Worm (Caenorhabditis elegans) whole organism, L3 larva: ENCODE data around the gene F41E6.5.

ENCODE experiments used
- ZK546.5 ChIP-seq: sonication (generic microtip); optimal IDR thresholded peaks from 2 replicates; lab custom pipeline; 2017; ENCODE audit warnings: missing biosample characterization, missing genetic modification characterization
- aly-2 ChIP-seq: fragments of 150-350 bp; optimal IDR thresholded peaks from 2 replicates; lab custom pipeline; 2014; ENCODE audit warnings: missing biosample characterization, missing genetic modification characterization
- ama-1 ChIP-seq: fragments of 150-350 bp; optimal IDR thresholded peaks from 2 replicates; lab custom pipeline; 2018
- ceh-16 ChIP-seq: sonication (generic microtip); optimal IDR thresholded peaks from 2 replicates; lab custom pipeline; 2017; ENCODE audit warnings: missing biosample characterization, missing genetic modification characterization
- ceh-28 ChIP-seq: fragments of 150-350 bp; optimal IDR thresholded peaks from 2 replicates; lab custom pipeline; 2014; ENCODE audit warnings: missing biosample characterization, missing genetic modification reagents, missing genetic modification characterization
- ceh-82 ChIP-seq: fragments of 150-350 bp; optimal IDR thresholded peaks from 2 replicates; lab custom pipeline; 2014; ENCODE audit warnings: missing biosample characterization, missing genetic modification characterization
- ceh-9 ChIP-seq: sonication (generic microtip); optimal IDR thresholded peaks from 2 replicates; lab custom pipeline; 2018; ENCODE audit warnings: missing biosample characterization, missing genetic modification characterization
- daf-12 ChIP-seq: fragments of 150-350 bp; optimal IDR thresholded peaks from 2 replicates; lab custom pipeline; 2014; ENCODE audit warnings: missing biosample characterization, missing genetic modification reagents, missing genetic modification characterization
- egl-27 ChIP-seq: sonication (generic microtip); optimal IDR thresholded peaks from 4 replicates; lab custom pipeline; 2017; ENCODE audit warnings: missing biosample characterization, missing genetic modification reagents, missing genetic modification characterization
- egl-5 ChIP-seq: fragments of 150-350 bp; optimal IDR thresholded peaks from 2 replicates; lab custom pipeline; 2017; ENCODE audit warnings: missing biosample characterization, missing genetic modification reagents, missing genetic modification characterization, inconsistent platforms
- elt-1 ChIP-seq: fragments of 150-350 bp; optimal IDR thresholded peaks from 2 replicates; lab custom pipeline; 2014; ENCODE audit warnings: missing biosample characterization, missing genetic modification characterization
- elt-2 ChIP-seq: sonication (generic microtip); optimal IDR thresholded peaks from 2 replicates; lab custom pipeline; 2016; ENCODE audit warnings: missing genetic modification reagents, mild to moderate bottlenecking, missing genetic modification characterization, missing compliant biosample characterization
- elt-3 ChIP-seq, 3 experiments: fragments of 150-350 bp in 1 of 3; sonication (generic microtip) in 2 of 3; optimal IDR thresholded peaks; 2 replicates in 2 of 3; 4 replicates in 1 of 3; lab custom pipeline; 2014 to 2017; ENCODE audit warnings: missing biosample characterization in 3 of 3, missing genetic modification characterization in 3 of 3
- eor-1 ChIP-seq, 2 experiments: fragments of 150-350 bp; optimal IDR thresholded peaks; 2 replicates each; lab custom pipeline; 2014 to 2018; ENCODE audit warnings: missing biosample characterization in 2 of 2, missing genetic modification characterization in 2 of 2
- fkh-10 ChIP-seq: sonication (generic microtip); optimal IDR thresholded peaks from 2 replicates; lab custom pipeline; 2017; ENCODE audit warnings: missing biosample characterization, missing genetic modification reagents, missing genetic modification characterization
- fos-1 ChIP-seq: fragments of 150-350 bp; optimal IDR thresholded peaks from 2 replicates; lab custom pipeline; 2014; ENCODE audit warnings: missing biosample characterization, missing genetic modification characterization
- hmg-11 ChIP-seq: sonication (generic microtip); optimal IDR thresholded peaks from 2 replicates; lab custom pipeline; 2016; ENCODE audit warnings: missing genetic modification characterization, missing compliant biosample characterization
- jun-1 ChIP-seq: fragments of 150-350 bp; optimal IDR thresholded peaks from 2 replicates; lab custom pipeline; 2014; ENCODE audit warnings: missing biosample characterization, missing genetic modification reagents, missing genetic modification characterization
- lin-15B ChIP-seq: fragments of 150-350 bp; optimal IDR thresholded peaks from 2 replicates; lab custom pipeline; 2014; ENCODE audit warnings: missing biosample characterization, missing genetic modification characterization
- lin-39 ChIP-seq: fragments of 150-350 bp; optimal IDR thresholded peaks from 2 replicates; lab custom pipeline; 2018; ENCODE audit warnings: missing biosample characterization, missing genetic modification reagents, missing genetic modification characterization
- lsy-12 ChIP-seq: sonication (generic microtip); optimal IDR thresholded peaks from 2 replicates; lab custom pipeline; 2016; ENCODE audit warnings: mild to moderate bottlenecking, missing genetic modification characterization, missing compliant biosample characterization
- mdl-1 ChIP-seq: fragments of 150-350 bp; optimal IDR thresholded peaks from 2 replicates; lab custom pipeline; 2014; ENCODE audit warnings: missing biosample characterization, missing genetic modification characterization
- mml-1 ChIP-seq: fragments of 150-350 bp; sonication (generic microtip); optimal IDR thresholded peaks from 3 replicates; lab custom pipeline; 2014; ENCODE audit warnings: missing biosample characterization, missing genetic modification characterization
- nfya-1 ChIP-seq: sonication (generic microtip); optimal IDR thresholded peaks from 2 replicates; lab custom pipeline; 2017; ENCODE audit warnings: missing genetic modification characterization, mild to moderate bottlenecking, missing compliant biosample characterization, antibody characterized with exemption, moderate library complexity; ENCODE audit not compliant: insufficient read depth
- nhr-11 ChIP-seq: fragments of 150-350 bp; optimal IDR thresholded peaks from 2 replicates; lab custom pipeline; 2014; ENCODE audit warnings: missing biosample characterization, missing genetic modification characterization
- nhr-23 ChIP-seq: fragments of 150-350 bp; optimal IDR thresholded peaks from 2 replicates; lab custom pipeline; 2014; ENCODE audit warnings: missing biosample characterization, missing genetic modification reagents, missing genetic modification characterization
- nhr-237 ChIP-seq: fragments of 150-350 bp; optimal IDR thresholded peaks from 2 replicates; lab custom pipeline; 2014; ENCODE audit warnings: missing biosample characterization, missing genetic modification characterization
- nhr-25 ChIP-seq: sonication (generic microtip); optimal IDR thresholded peaks from 2 replicates; lab custom pipeline; 2017; ENCODE audit warnings: missing biosample characterization, missing genetic modification characterization
- nhr-43 ChIP-seq: sonication (generic microtip); optimal IDR thresholded peaks from 2 replicates; lab custom pipeline; 2016; ENCODE audit warnings: mild to moderate bottlenecking, missing genetic modification characterization, missing compliant biosample characterization; ENCODE audit not compliant: poor library complexity, severe bottlenecking
- nhr-67 ChIP-seq: fragments of 150-350 bp; optimal IDR thresholded peaks from 2 replicates; lab custom pipeline; 2014; ENCODE audit warnings: missing biosample characterization, missing genetic modification characterization
- nhr-76 ChIP-seq: fragments of 150-350 bp; sonication (generic microtip); optimal IDR thresholded peaks from 5 replicates; lab custom pipeline; 2014; ENCODE audit warnings: missing biosample characterization, missing genetic modification characterization
- nhr-77 ChIP-seq: fragments of 150-350 bp; optimal IDR thresholded peaks from 2 replicates; lab custom pipeline; 2014; ENCODE audit warnings: missing biosample characterization, missing genetic modification characterization
- pha-4 ChIP-seq: fragments of 150-350 bp; optimal IDR thresholded peaks from 2 replicates; lab custom pipeline; 2014; ENCODE audit warnings: missing biosample characterization, missing genetic modification reagents, missing genetic modification characterization
- pqm-1 ChIP-seq: fragments of 150-350 bp; optimal IDR thresholded peaks from 2 replicates; lab custom pipeline; 2017; ENCODE audit warnings: missing biosample characterization, missing genetic modification characterization, inconsistent platforms
- sea-2 ChIP-seq: fragments of 150-350 bp; sonication (generic microtip); optimal IDR thresholded peaks from 4 replicates; lab custom pipeline; 2014; ENCODE audit warnings: missing biosample characterization, missing genetic modification reagents, missing genetic modification characterization
- skn-1 ChIP-seq: fragments of 150-350 bp; optimal IDR thresholded peaks from 2 replicates; lab custom pipeline; 2014; ENCODE audit warnings: missing biosample characterization, missing genetic modification characterization
- snpc-4 ChIP-seq: fragments of 150-350 bp; optimal IDR thresholded peaks from 2 replicates; lab custom pipeline; 2014; ENCODE audit warnings: missing biosample characterization, missing genetic modification characterization
- tbx-2 ChIP-seq: sonication (generic microtip); optimal IDR thresholded peaks from 2 replicates; lab custom pipeline; 2016; ENCODE audit warnings: mild to moderate bottlenecking, missing genetic modification characterization, missing compliant biosample characterization
- unc-39 ChIP-seq: sonication (generic microtip); optimal IDR thresholded peaks from 4 replicates; lab custom pipeline; 2017; ENCODE audit warnings: missing biosample characterization, missing genetic modification characterization
- unc-62 ChIP-seq: fragments of 150-350 bp; sonication (generic microtip); optimal IDR thresholded peaks from 4 replicates; lab custom pipeline; 2014; ENCODE audit warnings: missing biosample characterization, missing genetic modification reagents, missing genetic modification characterization
- zag-1 ChIP-seq: fragments of 150-350 bp; optimal IDR thresholded peaks from 2 replicates; lab custom pipeline; 2014; ENCODE audit warnings: missing biosample characterization, missing genetic modification characterization
- ztf-11 ChIP-seq: fragments of 150-350 bp; optimal IDR thresholded peaks from 2 replicates; lab custom pipeline; 2014; ENCODE audit warnings: missing biosample characterization, missing genetic modification characterization

The F41E6.5 gene

ce11 chrV:8599957-8600356, 3.3 kb upstream of the F41E6.5 start:
- TF ChIP-seq fkh-10, result no peak
- TF ChIP-seq pqm-1 (tag; lab: Kevin White, UChicago), result no peak
- no peak for TF ChIP-seq nhr-77
- TF ChIP-seq ceh-16 (tag; lab: Kevin White, UChicago), result no peak
- no peak for TF ChIP-seq sea-2 (GFP tag; lab: Kevin White, UChicago)
- TF ChIP-seq lin-39 (tag; lab: Kevin White, UChicago), result no peak
- TF ChIP-seq mml-1 (tag; lab: Kevin White, UChicago), result no peak
- no peak for TF ChIP-seq zag-1 (tag; lab: Kevin White, UChicago)

- TF ChIP-seq daf-12 (tag; lab: Kevin White, UChicago) (no peak), nhr-77 (no peak), snpc-4 (no peak), nhr-25 (tag; lab: Kevin White, UChicago) (no peak), eor-1 (tag; optimal IDR thresholded peaks at IDR 0.05; lab: Kevin White, UChicago) (no peak), nhr-76 (tag; lab: Kevin White, UChicago) (no peak), elt-2 (tag; lab: Kevin White, UChicago) (no peak), lsy-12 (tag; lab: Kevin White, UChicago) (no peak), nhr-23 (tag; lab: Kevin White, UChicago) (no peak), nhr-67 (no peak), ceh-82 (tag; lab: Kevin White, UChicago) (no peak), skn-1 (tag; lab: Kevin White, UChicago) (no peak), nhr-237 (no peak), nhr-11 (tag; lab: Kevin White, UChicago) (no peak), ceh-16 (tag; lab: Kevin White, UChicago) (no peak), lin-15B (tag; lab: Kevin White, UChicago) (no peak), elt-3 (tag; optimal IDR thresholded peaks at IDR 0.05; lab: Kevin White, UChicago) (no peak)
These were observed 1.9 kb upstream of the F41E6.5 start, which contains the start of gene F41E6.8 for ce11 chrV:8601420-8601819. Gene F41E6.8 (minus strand): TSS chrV:8601520.

ce11 chrV:8602638-8603037, 642 bp upstream of the F41E6.5 start, which contains the start of gene F41E6.15:
Gene F41E6.15 (minus strand): TSS chrV:8602738.
- TF ChIP-seq nfya-1 (tag; lab: Kevin White, UChicago) (no peak), snpc-4 (no peak), unc-62 (no peak), ceh-82 (tag; lab: Kevin White, UChicago) (no peak), ztf-11 (tag; lab: Kevin White, UChicago) (no peak), elt-1 (tag; lab: Kevin White, UChicago) (no peak), elt-2 (tag; lab: Kevin White, UChicago) (no peak), ceh-16 (tag; lab: Kevin White, UChicago) (no peak)

- no peak for TF ChIP-seq zag-1 (tag; lab: Kevin White, UChicago)
- TF ChIP-seq lin-15B (tag; lab: Kevin White, UChicago), result peak; percentile 94
- peak; percentile 38 for TF ChIP-seq mdl-1 (tag; lab: Kevin White, UChicago)
- TF ChIP-seq aly-2, result no peak
- TF ChIP-seq egl-27 (tag; lab: Kevin White, UChicago), result peak; percentile 89
- peak; percentile 57 for TF ChIP-seq skn-1 (tag; lab: Kevin White, UChicago)
- TF ChIP-seq fos-1 (tag; lab: Kevin White, UChicago), result peak; percentile 94
- TF ChIP-seq ceh-28 (tag; lab: Kevin White, UChicago), result peak; percentile 87
- TF ChIP-seq nhr-11 (tag; lab: Kevin White, UChicago), result peak; percentile 72
- TF ChIP-seq snpc-4, result peak; percentile 81
- TF ChIP-seq ama-1, result peak; percentile 86
- peak in 1 of 3 experiments; percentile 80 for TF ChIP-seq elt-3 (tag; optimal IDR thresholded peaks at IDR 0.05; lab: Kevin White, UChicago)
- TF ChIP-seq nhr-77, result peak; percentile 25
- TF ChIP-seq daf-12 (tag; lab: Kevin White, UChicago), result no peak
- TF ChIP-seq hmg-11 (tag; lab: Kevin White, UChicago), result peak; percentile 93
- peak; percentile 93 for TF ChIP-seq lin-39 (tag; lab: Kevin White, UChicago)
- no peak for TF ChIP-seq nhr-76 (tag; lab: Kevin White, UChicago)
- TF ChIP-seq elt-2 (tag; lab: Kevin White, UChicago), result peak; percentile 88
- TF ChIP-seq ZK546.5, result no peak
- no peak for TF ChIP-seq unc-39 (tag; lab: Kevin White, UChicago)
- no peak for TF ChIP-seq ceh-9 (tag; lab: Kevin White, UChicago)
- TF ChIP-seq jun-1 (tag; lab: Kevin White, UChicago), result peak; percentile 95
- peak; percentile 93 for TF ChIP-seq nhr-25 (tag; lab: Kevin White, UChicago)
- no peak for TF ChIP-seq ceh-82 (tag; lab: Kevin White, UChicago)
- TF ChIP-seq pha-4 (tag; lab: Kevin White, UChicago), result peak; percentile 98
- TF ChIP-seq nhr-23 (tag; lab: Kevin White, UChicago), result peak; percentile 97
- peak; percentile 61 for TF ChIP-seq tbx-2
- TF ChIP-seq lsy-12 (tag; lab: Kevin White, UChicago), result peak; percentile 59
- peak; percentile 95 for TF ChIP-seq nfya-1 (tag; lab: Kevin White, UChicago)
- peak; percentile 84 for TF ChIP-seq fkh-10
- TF ChIP-seq egl-5 (tag; lab: Kevin White, UChicago), result peak; percentile 89
- no peak for TF ChIP-seq ceh-16 (tag; lab: Kevin White, UChicago)
- TF ChIP-seq sea-2 (GFP tag; lab: Kevin White, UChicago), result no peak
- TF ChIP-seq elt-1 (tag; lab: Kevin White, UChicago), result peak; percentile 43
- TF ChIP-seq nhr-43 (tag; lab: Kevin White, UChicago), result peak; percentile 72
- peak; percentile 11 for TF ChIP-seq unc-62
- TF ChIP-seq pqm-1 (tag; lab: Kevin White, UChicago), result peak; percentile 94
These were observed 2.9 kb downstream of the F41E6.5 start, which contains the start of gene vps-60 for ce11 chrV:8606099-8606696. Gene vps-60 (minus strand): TSS chrV:8606128.
